Worm (Caenorhabditis elegans): ENCODE results near the gene F45E1.4.

F45E1.4 gene

DNA sequence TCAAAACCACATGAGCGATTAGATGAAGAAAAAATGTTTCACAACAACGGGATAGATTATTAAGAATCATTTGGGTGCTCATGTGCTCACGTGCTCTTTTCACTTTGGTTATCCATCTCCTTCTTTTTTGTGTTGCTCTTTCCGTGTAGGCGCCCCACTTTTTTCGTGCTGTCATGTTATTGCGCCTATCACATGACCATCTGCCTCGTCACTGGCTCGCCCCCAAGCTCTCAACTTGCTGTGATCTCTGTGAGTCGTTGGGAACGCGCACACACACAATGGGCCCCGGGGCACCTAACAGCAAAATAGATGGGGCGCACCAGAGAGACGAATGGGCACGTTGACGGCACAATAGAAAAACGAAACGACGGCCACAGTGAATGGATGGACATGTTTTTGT is 35.8 kb downstream of the F45E1.4 start:
- TF ChIP-seq unc-120 (tag; optimal IDR thresholded peaks at IDR 0.05; ENCODE audit: poor library complexity, severe bottlenecking) (peak; percentile 9), sptf-1 (tag; optimal IDR thresholded peaks at IDR 0.05) (peak; percentile 24), ztf-11 (tag; optimal IDR thresholded peaks at IDR 0.05) (no peak)

DNA sequence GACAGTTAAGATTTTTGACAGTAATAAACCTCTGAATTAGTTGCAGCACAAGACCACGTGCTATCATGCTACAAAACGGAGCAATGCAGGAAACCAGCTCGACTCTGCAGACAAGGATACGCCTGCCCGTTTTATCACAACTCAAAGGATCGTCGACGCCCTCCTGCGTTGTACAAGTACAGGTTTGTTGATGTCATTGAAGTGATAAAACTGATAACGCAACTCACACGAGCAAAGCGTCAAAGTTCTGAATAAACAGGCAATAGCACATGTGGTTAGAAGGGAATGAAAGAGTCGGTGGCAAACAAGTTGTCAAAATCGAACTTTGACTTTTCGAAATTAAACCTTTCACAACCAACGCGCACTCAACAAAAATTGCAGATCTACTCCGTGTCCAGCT is 36.9 kb downstream of the F45E1.4 start:
- TF ChIP-seq zip-8 (tag; optimal IDR thresholded peaks at IDR 0.05) (no peak), cnd-1 (tag; optimal IDR thresholded peaks at IDR 0.05) (no peak), snpc-4 (tag; optimal IDR thresholded peaks at IDR 0.05) (no peak), nhr-76 (tag; optimal IDR thresholded peaks at IDR 0.05) (no peak), tbx-8 (GFP tag; optimal IDR thresholded peaks at IDR 0.05) (no peak), elt-1 (tag; optimal IDR thresholded peaks at IDR 0.05; ENCODE audit: borderline replicate concordance, insufficient read depth) (no peak), mep-1 (tag; optimal IDR thresholded peaks at IDR 0.05) (no peak), ces-1 (GFP tag; optimal IDR thresholded peaks at IDR 0.05) (no peak), ceh-83 (GFP tag; optimal IDR thresholded peaks at IDR 0.05) (no peak), ztf-11 (tag; optimal IDR thresholded peaks at IDR 0.05) (no peak), pha-4 (tag; optimal IDR thresholded peaks at IDR 0.05) (no peak), unc-120 (tag; optimal IDR thresholded peaks at IDR 0.05; ENCODE audit: poor library complexity, severe bottlenecking) (no peak), drap-1 (GFP tag; optimal IDR thresholded peaks at IDR 0.05) (no peak), lin-13 (tag; optimal IDR thresholded peaks at IDR 0.05) (no peak)

ce11 chrX:8026709-8027108 is 40.9 kb downstream of the F45E1.4 start:
- no peak for TF ChIP-seq zip-8 (tag; optimal IDR thresholded peaks at IDR 0.05)
- no peak for TF ChIP-seq tbx-8 (GFP tag; optimal IDR thresholded peaks at IDR 0.05)
- no peak for TF ChIP-seq mab-5 (tag; optimal IDR thresholded peaks at IDR 0.05)
- TF ChIP-seq flh-1 (GFP tag; optimal IDR thresholded peaks at IDR 0.05), result no peak
- TF ChIP-seq nhr-12 (tag; optimal IDR thresholded peaks at IDR 0.05), result no peak
- no peak for TF ChIP-seq hlh-1 (tag; optimal IDR thresholded peaks at IDR 0.05)
- no peak for TF ChIP-seq blmp-1 (tag; optimal IDR thresholded peaks at IDR 0.05)
- TF ChIP-seq unc-120 (tag; optimal IDR thresholded peaks at IDR 0.05; ENCODE audit: poor library complexity, severe bottlenecking), result no peak
- no peak for TF ChIP-seq mls-2 (tag; optimal IDR thresholded peaks at IDR 0.05)

DNA sequence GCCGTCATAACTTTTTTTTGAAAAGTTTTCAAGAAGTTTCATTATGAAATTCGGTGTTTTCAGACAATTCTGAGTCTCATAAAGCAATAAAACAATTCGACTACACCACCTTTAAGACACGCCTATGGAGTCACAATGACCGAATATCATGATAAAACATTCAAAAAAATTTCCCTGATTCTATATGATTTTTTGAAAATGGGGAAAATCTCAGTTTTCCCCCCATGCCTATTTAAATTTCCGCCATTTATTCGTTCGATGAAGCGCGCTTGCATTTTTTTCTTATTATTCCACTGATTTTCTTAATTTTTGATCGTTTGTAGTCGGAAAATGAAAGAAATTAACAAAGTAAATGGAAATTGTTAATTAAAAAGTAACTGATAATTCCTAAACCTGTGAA is 41.7 kb downstream of the F45E1.4 start:
- TF ChIP-seq hlh-1 (tag; optimal IDR thresholded peaks at IDR 0.05) (no peak), nhr-76 (tag; optimal IDR thresholded peaks at IDR 0.05) (no peak), ceh-39 (tag; optimal IDR thresholded peaks at IDR 0.05) (no peak), zip-8 (tag; optimal IDR thresholded peaks at IDR 0.05) (no peak), lin-13 (tag; optimal IDR thresholded peaks at IDR 0.05) (no peak), nhr-237 (tag; optimal IDR thresholded peaks at IDR 0.05) (no peak), flh-1 (GFP tag; optimal IDR thresholded peaks at IDR 0.05) (no peak), pha-4 (tag; optimal IDR thresholded peaks at IDR 0.05) (no peak), bed-3 (GFP tag; optimal IDR thresholded peaks at IDR 0.05) (no peak), lsy-2 (tag; optimal IDR thresholded peaks at IDR 0.05) (no peak), ceh-43 (GFP tag; optimal IDR thresholded peaks at IDR 0.05) (no peak), ztf-11 (tag; optimal IDR thresholded peaks at IDR 0.05) (no peak), nhr-2 (tag; optimal IDR thresholded peaks at IDR 0.05) (no peak), ceh-83 (GFP tag; optimal IDR thresholded peaks at IDR 0.05) (no peak)

DNA sequence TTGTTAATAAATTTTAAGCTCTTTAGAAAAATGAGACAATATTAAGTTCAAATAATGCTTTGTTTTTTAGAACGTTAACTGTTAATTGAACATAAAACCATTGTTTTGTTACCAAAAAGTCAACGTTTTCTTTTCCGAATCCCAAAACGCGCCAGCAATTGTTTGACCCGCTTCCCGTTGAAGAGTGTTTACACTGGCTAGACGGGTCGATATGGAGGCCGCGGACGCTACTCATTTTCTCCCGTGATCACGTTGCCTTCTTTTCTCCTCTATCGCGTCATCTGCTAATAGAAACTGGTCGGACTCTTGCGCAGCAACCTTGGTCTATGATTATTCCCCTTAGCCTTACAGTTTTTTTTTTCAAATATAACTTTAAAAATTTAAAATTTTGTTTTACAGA is 43.3 kb downstream of the F45E1.4 start, which contains the start of gene C34D10.1:
TSS of gene C34D10.1 (plus strand) at position 400 of the 400 bp plus-strand sequence.
- TF ChIP-seq cnd-1 (tag; optimal IDR thresholded peaks at IDR 0.05) (no peak), mep-1 (tag; optimal IDR thresholded peaks at IDR 0.05) (peak; percentile 78), ham-2 (GFP tag; optimal IDR thresholded peaks at IDR 0.05) (peak; percentile 44), nhr-28 (tag; optimal IDR thresholded peaks at IDR 0.05) (no peak), lin-13 (tag; optimal IDR thresholded peaks at IDR 0.05) (peak; percentile 43), tbx-8 (GFP tag; optimal IDR thresholded peaks at IDR 0.05) (no peak), sptf-1 (tag; optimal IDR thresholded peaks at IDR 0.05) (peak; percentile 28), lsy-2 (tag; optimal IDR thresholded peaks at IDR 0.05) (peak; percentile 13), zip-8 (tag; optimal IDR thresholded peaks at IDR 0.05) (no peak), drap-1 (GFP tag; optimal IDR thresholded peaks at IDR 0.05) (no peak), mls-2 (tag; optimal IDR thresholded peaks at IDR 0.05) (peak; percentile 5), nhr-237 (tag; optimal IDR thresholded peaks at IDR 0.05) (peak; percentile 55), flh-1 (GFP tag; optimal IDR thresholded peaks at IDR 0.05) (no peak), pha-4 (tag; optimal IDR thresholded peaks at IDR 0.05) (peak; percentile 80), unc-120 (tag; optimal IDR thresholded peaks at IDR 0.05; ENCODE audit: poor library complexity, severe bottlenecking) (peak; percentile 47), hlh-1 (tag; optimal IDR thresholded peaks at IDR 0.05) (peak; percentile 38)

Data from whole organism, mixed stage, embryonic.